Worm (Caenorhabditis elegans) whole organism, L1 larva: Measurements from ENCODE around the gene C03H5.7.

Experiments used
- elt-2 ChIP-seq: sonication (generic microtip); optimal IDR thresholded peaks from 2 replicates; lab custom pipeline; 2016; ENCODE audit warnings: missing genetic modification characterization, mild to moderate bottlenecking, inconsistent platforms, missing compliant biosample characterization, missing genetic modification reagents
- fos-1 ChIP-seq: fragments of 150-350 bp; optimal IDR thresholded peaks from 2 replicates; lab custom pipeline; 2014; ENCODE audit warnings: missing biosample characterization, missing genetic modification characterization
- mdl-1 ChIP-seq, 2 experiments: fragments of 150-350 bp; optimal IDR thresholded peaks; 2 replicates each; lab custom pipeline; 2014 to 2017; ENCODE audit warnings: missing biosample characterization in 2 of 2, missing genetic modification characterization in 2 of 2, inconsistent platforms in 1 of 2
- nhr-11 ChIP-seq: fragments of 150-350 bp; optimal IDR thresholded peaks from 2 replicates; lab custom pipeline; 2014; ENCODE audit warnings: missing biosample characterization, missing genetic modification characterization
- nhr-12 ChIP-seq: sonication (generic microtip); optimal IDR thresholded peaks from 2 replicates; lab custom pipeline; 2017; ENCODE audit warnings: missing biosample characterization, missing genetic modification characterization
- nhr-237 ChIP-seq: fragments of 150-350 bp; optimal IDR thresholded peaks from 2 replicates; lab custom pipeline; 2014; ENCODE audit warnings: missing biosample characterization, missing genetic modification characterization
- xbp-1 ChIP-seq: sonication (generic microtip); optimal IDR thresholded peaks from 2 replicates; lab custom pipeline; 2016; ENCODE audit warnings: missing genetic modification characterization, missing compliant biosample characterization
- zag-1 ChIP-seq: fragments of 150-350 bp; optimal IDR thresholded peaks from 2 replicates; lab custom pipeline; 2014; ENCODE audit warnings: missing biosample characterization, missing genetic modification characterization

- TF ChIP-seq xbp-1: no peak
- TF ChIP-seq nhr-237 (tag; lab: Kevin White, UChicago): no peak
- TF ChIP-seq nhr-12: no peak
- TF ChIP-seq elt-2 (tag; lab: Kevin White, UChicago): no peak
- TF ChIP-seq zag-1 (tag; lab: Kevin White, UChicago): no peak
- TF ChIP-seq fos-1: no peak
- no peak for TF ChIP-seq nhr-11 (tag; lab: Kevin White, UChicago)
- TF ChIP-seq mdl-1 (tag; optimal IDR thresholded peaks at IDR 0.05; lab: Kevin White, UChicago): no peak
These were observed 43.1 kb downstream of the C03H5.7 start, which contains the start of gene C24H12.8 for ce11 chrII:423086-423485.
